Fruit fly (Drosophila melanogaster) Kc167 (cell line): ENCODE measurements around the gene Rbfox1.

Experiments
- insv ChIP-seq: fragments of >200 bp; optimal IDR thresholded peaks from 3 replicates; lab custom pipeline; 2018; ENCODE audit warnings: missing external identifiers
- psq ChIP-seq: fragments of >200 bp; optimal IDR thresholded peaks from 2 replicates; lab custom pipeline; 2017; ENCODE audit warnings: missing external identifiers
- ttk ChIP-seq: sonication (Bioruptor generic); optimal IDR thresholded peaks from 2 replicates; lab custom pipeline; 2017; ENCODE audit warnings: missing external identifiers

- no peak for TF ChIP-seq ttk (lab: Kevin White, UChicago)
- TF ChIP-seq insv (lab: Kevin White, UChicago): no peak
- no peak for TF ChIP-seq psq
Measured at dm6 chr3L:10516707-10517450, 35.7 kb downstream of the Rbfox1 start.
